Worm (Caenorhabditis elegans) whole organism, early embryonic: Measurements from ENCODE around the gene mpc-1.

Experiments used
- hmbx-1 ChIP-seq: sonication (generic microtip); optimal IDR thresholded peaks from 2 replicates; lab custom pipeline; 2016; ENCODE audit warnings: mild to moderate bottlenecking, missing genetic modification characterization, missing compliant biosample characterization
- hmg-4 ChIP-seq: fragments of 200-800 bp; sonication (Bioruptor generic); optimal IDR thresholded peaks from 2 replicates; lab custom pipeline; 2018; ENCODE audit warnings: mild to moderate bottlenecking, missing genetic modification characterization, missing compliant biosample characterization
- tra-4 ChIP-seq: sonication (generic microtip); optimal IDR thresholded peaks from 2 replicates; lab custom pipeline; 2017; ENCODE audit warnings: missing genetic modification characterization, missing compliant biosample characterization

- TF ChIP-seq hmg-4 (GFP tag; lab: Kevin White, UChicago) (no peak), tra-4 (tag; lab: Kevin White, UChicago) (no peak), hmbx-1 (tag; lab: Kevin White, UChicago) (no peak)
These were observed 31.9 kb upstream of the mpc-1 start, which contains the start of gene pals-27 for ce11 chrIII:4381343-4381742.
